Fruit fly (Drosophila melanogaster) whole organism, embryonic: ENCODE data around the gene SerRS.
A peak's percentile ranks its signal among the peaks of the same experiment; 100 is the strongest.

Source experiments
- Abd-B ChIP-seq: fragments of 200-800 bp; sonication (Bioruptor generic); optimal IDR thresholded peaks from 2 replicates; lab custom pipeline; 2018; ENCODE audit warnings: missing biosample characterization, mild to moderate bottlenecking, missing genetic modification characterization, moderate library complexity
- Antp ChIP-seq: fragments of 200-800 bp; sonication (Bioruptor generic); optimal IDR thresholded peaks from 3 replicates; lab custom pipeline; 2016; ENCODE audit warnings: missing biosample characterization, missing genetic modification characterization
- B-H2 ChIP-seq: fragments of 200-800 bp; sonication (Bioruptor generic); optimal IDR thresholded peaks from 2 replicates; lab custom pipeline; 2018; ENCODE audit warnings: missing biosample characterization, mild to moderate bottlenecking, missing genetic modification characterization
- Blimp-1 ChIP-seq: fragments of 200-800 bp; sonication (Bioruptor generic); optimal IDR thresholded peaks from 3 replicates; lab custom pipeline; 2018; ENCODE audit warnings: missing biosample characterization, missing genetic modification characterization, mild to moderate bottlenecking, moderate library complexity, missing genetic modification reagents
- CG10267 ChIP-seq: fragments of 200-800 bp; sonication (Bioruptor generic); optimal IDR thresholded peaks from 2 replicates; lab custom pipeline; 2018; ENCODE audit warnings: missing biosample characterization, mild to moderate bottlenecking, missing genetic modification characterization, moderate library complexity
- CG12391 ChIP-seq: fragments of 200-800 bp; sonication (Bioruptor generic); optimal IDR thresholded peaks from 3 replicates; lab custom pipeline; 2018; ENCODE audit warnings: missing biosample characterization, mild to moderate bottlenecking, missing genetic modification characterization, moderate library complexity
- CG12744 ChIP-seq: fragments of 200-800 bp; sonication (Bioruptor generic); optimal IDR thresholded peaks from 2 replicates; lab custom pipeline; 2016; ENCODE audit warnings: missing biosample characterization, missing genetic modification characterization
- CG13296 ChIP-seq: fragments of 200-800 bp; sonication (Bioruptor generic); optimal IDR thresholded peaks from 3 replicates; lab custom pipeline; 2018; ENCODE audit warnings: missing biosample characterization, mild to moderate bottlenecking, missing genetic modification characterization
- CG13894 ChIP-seq: fragments of 200-800 bp; sonication (Bioruptor generic); optimal IDR thresholded peaks from 3 replicates; lab custom pipeline; 2018; ENCODE audit warnings: missing biosample characterization, mild to moderate bottlenecking, missing genetic modification characterization, moderate library complexity
- CG1602 ChIP-seq: fragments of 200-800 bp; sonication (Bioruptor generic); optimal IDR thresholded peaks from 3 replicates; lab custom pipeline; 2016; ENCODE audit warnings: missing biosample characterization, missing genetic modification characterization
- CG17829 ChIP-seq: fragments of 200-800 bp; optimal IDR thresholded peaks from 2 replicates; lab custom pipeline; 2019; ENCODE audit warnings: missing biosample characterization, mild to moderate bottlenecking, missing genetic modification characterization, moderate library complexity
- CG2120 ChIP-seq: fragments of 200-800 bp; sonication (Bioruptor generic); optimal IDR thresholded peaks from 3 replicates; lab custom pipeline; 2016; ENCODE audit warnings: missing biosample characterization, missing genetic modification characterization
- CG2199 ChIP-seq: fragments of 200-800 bp; sonication (Bioruptor generic); IDR thresholded peaks from 3 replicates; pipeline ENCODE4 v1.3.6; 2022; ENCODE audit warnings: missing biosample characterization, missing genetic modification characterization
- CG2712 ChIP-seq: fragments of 200-800 bp; optimal IDR thresholded peaks from 3 replicates; lab custom pipeline; 2019; ENCODE audit warnings: missing biosample characterization, mild to moderate bottlenecking, missing genetic modification characterization, moderate library complexity
- CG31224 ChIP-seq: fragments of 200-800 bp; sonication (Bioruptor generic); IDR thresholded peaks from 2 replicates; pipeline ENCODE4 v1.3.6; 2022; ENCODE audit warnings: missing biosample characterization, missing genetic modification characterization
- CG34224 ChIP-seq: fragments of 200-800 bp; sonication (Bioruptor generic); IDR thresholded peaks from 3 replicates; pipeline ENCODE4 v1.3.6; 2022; ENCODE audit warnings: missing biosample characterization, missing genetic modification characterization; ENCODE audit not compliant: partially characterized antibody
- CG6791 ChIP-seq: fragments of 200-800 bp; sonication (Bioruptor generic); IDR thresholded peaks from 3 replicates; pipeline ENCODE4 v1.3.6; 2022; ENCODE audit warnings: missing biosample characterization, missing genetic modification characterization; ENCODE audit not compliant: partially characterized antibody
- CG7556 ChIP-seq: fragments of 200-800 bp; sonication (Bioruptor generic); optimal IDR thresholded peaks from 2 replicates; lab custom pipeline; 2017; ENCODE audit warnings: missing biosample characterization, mild to moderate bottlenecking, missing genetic modification characterization
- CG8290 ChIP-seq, 3 experiments: fragments of 200-800 bp; sonication (Bioruptor generic); optimal IDR thresholded peaks; 2 replicates each; lab custom pipeline; 2016 to 2019; ENCODE audit warnings: missing biosample characterization in 3 of 3, missing genetic modification characterization in 3 of 3, mild to moderate bottlenecking in 2 of 3, moderate library complexity in 1 of 3
- CG8765 ChIP-seq: fragments of 200-800 bp; sonication (Bioruptor generic); IDR thresholded peaks from 2 replicates; pipeline ENCODE4 v1.3.6; 2022; ENCODE audit warnings: missing biosample characterization, missing genetic modification characterization
- CG8924 ChIP-seq: fragments of 200-800 bp; optimal IDR thresholded peaks from 3 replicates; lab custom pipeline; 2019; ENCODE audit warnings: missing biosample characterization, mild to moderate bottlenecking, missing genetic modification characterization, moderate library complexity
- CG9215 ChIP-seq: fragments of 200-800 bp; sonication (Bioruptor generic); IDR thresholded peaks from 2 replicates; pipeline ENCODE4 v1.3.6; 2022; ENCODE audit warnings: missing biosample characterization, missing genetic modification characterization
- CG9437 ChIP-seq: fragments of 200-800 bp; sonication (Bioruptor generic); optimal IDR thresholded peaks from 2 replicates; lab custom pipeline; 2018; ENCODE audit warnings: missing biosample characterization, mild to moderate bottlenecking, missing genetic modification characterization
- CG9609 ChIP-seq: fragments of 200-800 bp; sonication (Bioruptor generic); optimal IDR thresholded peaks from 3 replicates; lab custom pipeline; 2016; ENCODE audit warnings: missing biosample characterization, missing genetic modification characterization
- CG9876 ChIP-seq: fragments of 200-800 bp; sonication (Bioruptor generic); optimal IDR thresholded peaks from 2 replicates; lab custom pipeline; 2016; ENCODE audit warnings: missing biosample characterization, missing genetic modification characterization
- CG9932 ChIP-seq: fragments of 200-800 bp; sonication (Bioruptor generic); IDR thresholded peaks from 2 replicates; pipeline ENCODE4 v1.3.6; 2022; ENCODE audit warnings: missing biosample characterization, missing genetic modification characterization
- Dfd ChIP-seq, 2 experiments: fragments of >200 bp; optimal IDR thresholded peaks; 2 replicates each; lab custom pipeline; 2017; ENCODE audit warnings: missing biosample characterization in 2 of 2, missing genetic modification characterization in 2 of 2
- H15 ChIP-seq: fragments of 200-800 bp; sonication (Bioruptor generic); IDR thresholded peaks from 3 replicates; pipeline ENCODE4 v1.3.6; 2022; ENCODE audit warnings: missing biosample characterization, missing genetic modification characterization
- Hsf ChIP-seq: fragments of 200-800 bp; sonication (Bioruptor generic); optimal IDR thresholded peaks from 3 replicates; lab custom pipeline; 2016; ENCODE audit warnings: missing biosample characterization, missing genetic modification characterization
- MTF-1 ChIP-seq: fragments of 200-800 bp; sonication (Bioruptor generic); optimal IDR thresholded peaks from 2 replicates; lab custom pipeline; 2018; ENCODE audit warnings: missing biosample characterization, mild to moderate bottlenecking, missing genetic modification characterization, borderline replicate concordance
- Mad ChIP-seq: fragments of 200-800 bp; sonication (Bioruptor generic); optimal IDR thresholded peaks from 2 replicates; lab custom pipeline; 2016; ENCODE audit warnings: missing biosample characterization, missing genetic modification characterization
- NC2α ChIP-seq: fragments of 200-800 bp; sonication (Bioruptor generic); optimal IDR thresholded peaks from 2 replicates; lab custom pipeline; 2016; ENCODE audit warnings: missing biosample characterization, missing genetic modification characterization
- Opbp ChIP-seq: fragments of 200-800 bp; sonication (Bioruptor generic); IDR thresholded peaks from 3 replicates; pipeline ENCODE4 v1.3.6; 2022; ENCODE audit warnings: missing biosample characterization, missing genetic modification characterization; ENCODE audit not compliant: partially characterized antibody
- Ssrp ChIP-seq: fragments of 200-800 bp; sonication (Bioruptor generic); optimal IDR thresholded peaks from 2 replicates; lab custom pipeline; 2018; ENCODE audit warnings: missing biosample characterization, mild to moderate bottlenecking, missing genetic modification characterization, moderate library complexity
- bab2 ChIP-seq: fragments of 200-800 bp; sonication (Bioruptor generic); optimal IDR thresholded peaks from 2 replicates; lab custom pipeline; 2016; ENCODE audit warnings: missing biosample characterization, missing genetic modification characterization
- dpn ChIP-seq, 2 experiments: fragments of 200-800 bp; sonication (Bioruptor generic); optimal IDR thresholded peaks; 3 replicates each; lab custom pipeline; 2016; ENCODE audit warnings: missing biosample characterization in 2 of 2, missing genetic modification characterization in 2 of 2
- exex ChIP-seq: fragments of 200-800 bp; sonication (Bioruptor generic); optimal IDR thresholded peaks from 4 replicates; lab custom pipeline; 2018; ENCODE audit warnings: missing biosample characterization, mild to moderate bottlenecking, missing genetic modification characterization, moderate library complexity
- gem ChIP-seq: fragments of 200-800 bp; sonication (Bioruptor generic); optimal IDR thresholded peaks from 2 replicates; lab custom pipeline; 2019; ENCODE audit warnings: missing biosample characterization, mild to moderate bottlenecking, missing genetic modification characterization, moderate library complexity
- knrl ChIP-seq: fragments of 200-800 bp; sonication (Bioruptor generic); IDR thresholded peaks from 3 replicates; pipeline ENCODE4 v1.3.6; 2022; ENCODE audit warnings: missing biosample characterization, missing genetic modification characterization; ENCODE audit not compliant: partially characterized antibody
- lbe ChIP-seq: fragments of 200-800 bp; sonication (Bioruptor generic); optimal IDR thresholded peaks from 2 replicates; lab custom pipeline; 2016; ENCODE audit warnings: missing biosample characterization, mild to moderate bottlenecking, missing genetic modification characterization
- lov ChIP-seq, 2 experiments: fragments of 200-800 bp in 1 of 2; fragments of >200 bp in 1 of 2; sonication (Bioruptor generic) in 1 of 2; IDR thresholded peaks in 1 of 2; optimal IDR thresholded peaks in 1 of 2; 2 replicates in 1 of 2; 3 replicates in 1 of 2; pipeline versions ENCODE4 v1.3.6 to Lab custom; 2017 to 2022; ENCODE audit warnings: missing biosample characterization in 1 of 2, missing genetic modification characterization in 1 of 2
- pfk ChIP-seq: fragments of 200-800 bp; sonication (Bioruptor generic); optimal IDR thresholded peaks from 2 replicates; lab custom pipeline; 2018; ENCODE audit warnings: missing biosample characterization, mild to moderate bottlenecking, missing genetic modification characterization, moderate library complexity
- row ChIP-seq: fragments of 200-800 bp; sonication (Bioruptor generic); IDR thresholded peaks from 3 replicates; pipeline ENCODE4 v1.3.6; 2022; ENCODE audit warnings: missing biosample characterization, missing genetic modification characterization
- sima ChIP-seq: fragments of 200-800 bp; sonication (Bioruptor generic); optimal IDR thresholded peaks from 2 replicates; lab custom pipeline; 2016; ENCODE audit warnings: missing biosample characterization, missing genetic modification characterization
- sob ChIP-seq: fragments of 200-800 bp; sonication (Bioruptor generic); IDR thresholded peaks from 2 replicates; pipeline ENCODE4 v1.3.6; 2022; ENCODE audit warnings: missing biosample characterization, missing genetic modification characterization
- stwl ChIP-seq: fragments of 200-800 bp; sonication (Bioruptor generic); optimal IDR thresholded peaks from 3 replicates; lab custom pipeline; 2018; ENCODE audit warnings: missing biosample characterization, mild to moderate bottlenecking, missing genetic modification characterization, moderate library complexity
- trem ChIP-seq: fragments of 200-800 bp; optimal IDR thresholded peaks from 3 replicates; lab custom pipeline; 2019; ENCODE audit warnings: missing biosample characterization, mild to moderate bottlenecking, missing genetic modification characterization, moderate library complexity
- vfl ChIP-seq: fragments of 200-800 bp; sonication (Bioruptor generic); optimal IDR thresholded peaks from 2 replicates; lab custom pipeline; 2016; ENCODE audit warnings: missing biosample characterization, missing genetic modification characterization
- wor ChIP-seq: fragments of 200-800 bp; sonication (Bioruptor generic); IDR thresholded peaks from 2 replicates; pipeline ENCODE4 v1.3.6; 2022; ENCODE audit warnings: missing biosample characterization, missing genetic modification characterization
- z ChIP-seq: fragments of 200-800 bp; sonication (Bioruptor generic); IDR thresholded peaks from 3 replicates; pipeline ENCODE4 v1.3.6; 2022; ENCODE audit warnings: missing biosample characterization, missing genetic modification characterization

Gene SerRS

DNA sequence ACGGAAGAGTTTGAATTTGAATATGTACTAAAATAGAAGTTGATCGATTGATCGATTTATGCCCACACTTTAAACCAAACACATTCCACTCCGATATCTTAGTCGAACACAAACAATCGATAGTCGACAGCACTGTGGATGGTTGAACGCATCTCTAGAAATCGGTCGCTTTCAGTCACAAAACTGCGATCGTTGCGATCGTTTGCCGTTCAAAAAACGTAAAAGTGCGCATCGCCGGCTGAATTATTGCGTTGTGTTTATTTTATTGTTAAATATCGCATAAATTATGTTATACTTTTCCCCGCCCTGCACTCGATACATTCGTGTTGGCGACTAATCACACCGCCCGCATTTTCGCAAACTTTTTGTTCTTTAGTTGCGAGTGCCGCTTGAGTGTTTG, 38.1 kb downstream of the SerRS start, which contains the start of gene Ccdc85 (continued):
- no peak for TF ChIP-seq CG7556 (GFP tag; lab: Kevin White, UChicago)
- no peak for TF ChIP-seq z (GFP tag; lab: Robert Waterston, UW)
- TF ChIP-seq CG9609 (GFP tag; lab: Kevin White, UChicago) = no peak
- TF ChIP-seq CG31224 (GFP tag; lab: Robert Waterston, UW) = no peak
- TF ChIP-seq Mad = peak; percentile 21
- TF ChIP-seq CG2199 (GFP tag; lab: Robert Waterston, UW) = 0 out of 3 replicates have a peak, but pooled peaks have one; percentile 10
- TF ChIP-seq knrl (GFP tag; lab: Robert Waterston, UW) = peak; percentile 89
- no peak for TF ChIP-seq sima (GFP tag; lab: Kevin White, UChicago)
- no peak for TF ChIP-seq CG8765 (GFP tag; lab: Robert Waterston, UW)
- no peak for TF ChIP-seq CG1602 (GFP tag; lab: Kevin White, UChicago)
- no peak for TF ChIP-seq H15
- no peak for TF ChIP-seq CG9215 (GFP tag; lab: Robert Waterston, UW)
- TF ChIP-seq CG6791 (GFP tag; lab: Robert Waterston, UW) = peak; percentile 99
- TF ChIP-seq CG10267 (tag; lab: Kevin White, UChicago) = peak; percentile 51
- TF ChIP-seq CG13296 (GFP tag; lab: Kevin White, UChicago) = peak; percentile 2
- TF ChIP-seq Opbp (GFP tag; lab: Robert Waterston, UW) = peak; percentile 96
- peak; percentile 51 for TF ChIP-seq CG8924 (tag; lab: Kevin White, UChicago)
- TF ChIP-seq CG2712 (tag; lab: Kevin White, UChicago) = peak; percentile 51
- TF ChIP-seq exex (tag; lab: Kevin White, UChicago) = no peak
- peak; percentile 21; the same call in 1 of the 3 replicates for TF ChIP-seq row (GFP tag; lab: Robert Waterston, UW)
- TF ChIP-seq Ssrp (tag; lab: Kevin White, UChicago) = no peak
- TF ChIP-seq CG8290 (GFP tag; optimal IDR thresholded peaks at IDR 0.05; lab: Kevin White, UChicago) = peak; percentile 40
- no peak for TF ChIP-seq CG8290 (tag; optimal IDR thresholded peaks at IDR 0.05; lab: Kevin White, UChicago)
- no peak for TF ChIP-seq CG2120 (GFP tag; lab: Kevin White, UChicago)
- TF ChIP-seq trem = peak; percentile 83
- TF ChIP-seq Abd-B (GFP tag; lab: Kevin White, UChicago) = no peak
- TF ChIP-seq lov (optimal IDR thresholded peaks at IDR 0.05; lab: Kevin White, UChicago) = no peak
- 0 out of 3 replicates have a peak, but pooled peaks have one; percentile 26 for TF ChIP-seq lov (GFP tag; IDR thresholded peaks at IDR 0.05; lab: Robert Waterston, UW)
- peak; percentile 44 for TF ChIP-seq CG17829
- TF ChIP-seq pfk (GFP tag; lab: Kevin White, UChicago) = no peak
- TF ChIP-seq gem (tag; lab: Kevin White, UChicago) = no peak
- TF ChIP-seq Blimp-1 (GFP tag; lab: Kevin White, UChicago) = peak; percentile 24
- TF ChIP-seq CG13894 (tag; lab: Kevin White, UChicago) = no peak
- no peak for TF ChIP-seq wor (GFP tag; lab: Robert Waterston, UW)
- peak; percentile 94 for TF ChIP-seq stwl (tag; lab: Kevin White, UChicago)
- TF ChIP-seq CG34224 (GFP tag; lab: Robert Waterston, UW) = peak; percentile 97
- no peak for TF ChIP-seq dpn (GFP tag; optimal IDR thresholded peaks at IDR 0.05; lab: Kevin White, UChicago)
- TF ChIP-seq NC2α (GFP tag; lab: Kevin White, UChicago) = no peak
- TF ChIP-seq MTF-1 (GFP tag; lab: Kevin White, UChicago) = no peak
- TF ChIP-seq Antp = no peak
- no peak for TF ChIP-seq bab2
- TF ChIP-seq Dfd (GFP tag; optimal IDR thresholded peaks at IDR 0.05; lab: Kevin White, UChicago) = no peak
- no peak for TF ChIP-seq CG9437 (GFP tag; lab: Kevin White, UChicago)
- TF ChIP-seq Hsf (GFP tag; lab: Kevin White, UChicago) = peak; percentile 22
- peak; percentile 30 for TF ChIP-seq B-H2
- peak; percentile 24 for TF ChIP-seq CG12391
- TF ChIP-seq CG12744 (GFP tag; lab: Kevin White, UChicago) = no peak
- no peak for TF ChIP-seq sob (GFP tag; lab: Robert Waterston, UW)
- peak; percentile 6; the same call in 1 of the 2 replicates for TF ChIP-seq CG9932 (GFP tag; lab: Robert Waterston, UW)
- TF ChIP-seq lbe = peak; percentile 12
- no peak for TF ChIP-seq CG9876 (GFP tag; lab: Kevin White, UChicago)
- peak; percentile 23 for TF ChIP-seq vfl (GFP tag; lab: Kevin White, UChicago)
